Fruit fly (Drosophila melanogaster): ENCODE data around the gene CG7352.

DNA sequence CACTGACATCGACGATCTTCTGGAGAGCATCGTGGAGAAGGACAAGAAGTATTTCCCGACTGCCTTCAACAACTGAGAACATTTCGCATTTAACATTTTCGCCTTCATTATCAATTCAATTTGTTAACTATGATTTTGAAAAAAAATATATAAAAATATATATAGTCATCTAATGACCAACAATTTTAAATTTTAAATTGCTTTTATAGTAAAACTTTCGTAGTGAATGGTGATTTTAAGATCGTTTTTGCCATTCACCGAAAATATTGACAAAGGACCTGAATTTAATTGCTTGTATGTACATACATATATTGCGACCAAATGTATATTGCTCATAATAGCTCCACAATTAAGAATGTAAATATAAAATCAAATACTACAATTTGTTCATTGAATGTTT, at the start of gene CG7352:
- TF ChIP-seq cic (GFP tag; optimal IDR thresholded peaks at IDR 0.05), result no peak
- no peak for TF ChIP-seq Crg-1 (GFP tag; optimal IDR thresholded peaks at IDR 0.05)
- TF ChIP-seq CG7045 (GFP tag; optimal IDR thresholded peaks at IDR 0.05), result no peak
- TF ChIP-seq CG11617 (GFP tag; optimal IDR thresholded peaks at IDR 0.05), result no peak
- no peak for TF ChIP-seq bab1 (GFP tag; optimal IDR thresholded peaks at IDR 0.05)
- no peak for TF ChIP-seq toe (GFP tag; optimal IDR thresholded peaks at IDR 0.05)
- TF ChIP-seq Mnt (GFP tag; optimal IDR thresholded peaks at IDR 0.05), result no peak
- TF ChIP-seq ovo (GFP tag; optimal IDR thresholded peaks at IDR 0.05), result no peak
- no peak for TF ChIP-seq kay (GFP tag; ENCODE audit: borderline replicate concordance)
- no peak for TF ChIP-seq CG12768 (GFP tag; optimal IDR thresholded peaks at IDR 0.05)
- no peak for TF ChIP-seq pad (GFP tag; optimal IDR thresholded peaks at IDR 0.05)
- TF ChIP-seq CG5204 (GFP tag; optimal IDR thresholded peaks at IDR 0.05), result no peak
- TF ChIP-seq CG33017 (tag; optimal IDR thresholded peaks at IDR 0.05), result no peak
